Worm (Caenorhabditis elegans) whole organism, L4/young adult: Measurements from ENCODE around the gene ops-1.
"Not testable (repeated sequence)": the region's sequence is repeated elsewhere in the genome, so short reads cannot be mapped to it uniquely, and the experiment has no call there.

Experiments used
- W03F9.2 ChIP-seq: fragments of 150-350 bp; optimal IDR thresholded peaks from 2 replicates; lab custom pipeline; 2014; ENCODE audit warnings: missing biosample characterization, missing genetic modification characterization
- him-1 ChIP-seq: sonication (generic microtip); optimal IDR thresholded peaks from 2 replicates; lab custom pipeline; 2016; ENCODE audit warnings: missing genotype, missing genetic modification reagents, missing genetic modification characterization, missing compliant biosample characterization

- not testable (repeated sequence) for TF ChIP-seq W03F9.2, him-1 (tag; lab: Kevin White, UChicago)
Observed at ce11 chrIV:6317357-6317756, 33.2 kb upstream of the ops-1 start, which contains the start of gene Y73B6BL.12.
